Fruit fly (Drosophila melanogaster) whole organism, embryonic: ENCODE results near the gene Spn28B.
A peak's percentile ranks its signal among the peaks of the same experiment; 100 is the strongest.

Source experiments
- Adf1 ChIP-seq: fragments of 200-800 bp; sonication (Bioruptor generic); IDR thresholded peaks from 2 replicates; pipeline ENCODE4 v1.3.6; 2022; ENCODE audit warnings: missing biosample characterization, missing genetic modification characterization
- Antp ChIP-seq: fragments of 200-800 bp; sonication (Bioruptor generic); optimal IDR thresholded peaks from 3 replicates; lab custom pipeline; 2016; ENCODE audit warnings: missing biosample characterization, missing genetic modification characterization
- CG10274 ChIP-seq: fragments of 200-800 bp; sonication (Bioruptor generic); optimal IDR thresholded peaks from 3 replicates; lab custom pipeline; 2017; ENCODE audit warnings: missing biosample characterization, mild to moderate bottlenecking, missing genetic modification characterization
- CG10654 ChIP-seq: fragments of 200-800 bp; sonication (Bioruptor generic); optimal IDR thresholded peaks from 2 replicates; lab custom pipeline; 2016; ENCODE audit warnings: missing biosample characterization, missing genetic modification characterization
- CG11695 ChIP-seq: fragments of 200-800 bp; sonication (Bioruptor generic); IDR thresholded peaks from 3 replicates; pipeline ENCODE4 v1.3.6; 2022; ENCODE audit warnings: missing biosample characterization, missing genetic modification characterization
- CG11696 ChIP-seq: fragments of 200-800 bp; sonication (Bioruptor generic); IDR thresholded peaks from 2 replicates; pipeline ENCODE4 v1.3.6; 2022; ENCODE audit warnings: missing biosample characterization, missing genetic modification characterization
- CG12071 ChIP-seq: fragments of 200-800 bp; sonication (Bioruptor generic); optimal IDR thresholded peaks from 3 replicates; lab custom pipeline; 2018; ENCODE audit warnings: missing biosample characterization, mild to moderate bottlenecking, missing genetic modification characterization
- CG12155 ChIP-seq: fragments of 200-800 bp; sonication (Bioruptor generic); optimal IDR thresholded peaks from 3 replicates; lab custom pipeline; 2016; ENCODE audit warnings: missing biosample characterization, missing genetic modification characterization
- CG13424 ChIP-seq: fragments of 200-800 bp; sonication (Bioruptor generic); optimal IDR thresholded peaks from 2 replicates; lab custom pipeline; 2019; ENCODE audit warnings: missing biosample characterization, mild to moderate bottlenecking, missing genetic modification characterization, moderate library complexity
- CG13894 ChIP-seq: fragments of 200-800 bp; sonication (Bioruptor generic); optimal IDR thresholded peaks from 3 replicates; lab custom pipeline; 2018; ENCODE audit warnings: missing biosample characterization, mild to moderate bottlenecking, missing genetic modification characterization, moderate library complexity
- CG14050 ChIP-seq: fragments of 200-800 bp; sonication (Bioruptor generic); IDR thresholded peaks from 3 replicates; pipeline ENCODE4 v1.3.6; 2022; ENCODE audit warnings: missing biosample characterization, missing genetic modification characterization
- CG1603 ChIP-seq: fragments of 200-800 bp; sonication (Bioruptor generic); optimal IDR thresholded peaks from 2 replicates; lab custom pipeline; 2019; ENCODE audit warnings: missing biosample characterization, mild to moderate bottlenecking, missing genetic modification characterization, moderate library complexity
- CG2129 ChIP-seq: fragments of 200-800 bp; sonication (Bioruptor generic); IDR thresholded peaks from 2 replicates; pipeline ENCODE4 v1.3.6; 2022; ENCODE audit warnings: missing biosample characterization, missing genetic modification characterization; ENCODE audit not compliant: partially characterized antibody
- CG2875 ChIP-seq: fragments of 200-800 bp; sonication (Bioruptor generic); optimal IDR thresholded peaks from 2 replicates; lab custom pipeline; 2017; ENCODE audit warnings: missing biosample characterization, mild to moderate bottlenecking, missing genetic modification characterization, missing genetic modification reagents
- CG2889 ChIP-seq: fragments of 200-800 bp; sonication (Bioruptor generic); IDR thresholded peaks from 3 replicates; pipeline ENCODE4 v1.3.6; 2022; ENCODE audit warnings: missing biosample characterization, missing genetic modification characterization
- CG31224 ChIP-seq: fragments of 200-800 bp; sonication (Bioruptor generic); IDR thresholded peaks from 2 replicates; pipeline ENCODE4 v1.3.6; 2022; ENCODE audit warnings: missing biosample characterization, missing genetic modification characterization
- CG4424 ChIP-seq: fragments of 200-800 bp; sonication (Bioruptor generic); optimal IDR thresholded peaks from 3 replicates; lab custom pipeline; 2016; ENCODE audit warnings: missing biosample characterization, missing genetic modification characterization
- CG6791 ChIP-seq: fragments of 200-800 bp; sonication (Bioruptor generic); IDR thresholded peaks from 3 replicates; pipeline ENCODE4 v1.3.6; 2022; ENCODE audit warnings: missing biosample characterization, missing genetic modification characterization; ENCODE audit not compliant: partially characterized antibody
- CG7786 ChIP-seq: fragments of 200-800 bp; sonication (Bioruptor generic); optimal IDR thresholded peaks from 2 replicates; lab custom pipeline; 2016; ENCODE audit warnings: missing biosample characterization, missing genetic modification characterization
- CTCF ChIP-seq: fragments of 200-800 bp; sonication (Bioruptor generic); optimal IDR thresholded peaks from 2 replicates; lab custom pipeline; 2017; ENCODE audit warnings: missing biosample characterization, mild to moderate bottlenecking, missing genetic modification characterization, moderate library complexity
- Chrac-16 ChIP-seq: fragments of 200-800 bp; sonication (Bioruptor generic); optimal IDR thresholded peaks from 3 replicates; lab custom pipeline; 2016; ENCODE audit warnings: missing biosample characterization, missing genetic modification characterization
- Dll ChIP-seq: fragments of 200-800 bp; sonication (Bioruptor generic); IDR thresholded peaks from 4 replicates; pipeline ENCODE4 v1.3.6; 2022; ENCODE audit warnings: missing biosample characterization, missing genetic modification characterization; ENCODE audit not compliant: partially characterized antibody
- Doc2 ChIP-seq: fragments of 200-800 bp; sonication (Bioruptor generic); IDR thresholded peaks from 2 replicates; pipeline ENCODE4 v1.3.6; 2022; ENCODE audit warnings: missing biosample characterization, missing genetic modification characterization
- Ets65A ChIP-seq: fragments of 200-800 bp; sonication (Bioruptor generic); peaks from one replicate; lab custom pipeline; 2016; ENCODE audit warnings: missing biosample characterization, missing genetic modification characterization
- Ets97D ChIP-seq: fragments of 200-800 bp; sonication (Bioruptor generic); optimal IDR thresholded peaks from 3 replicates; lab custom pipeline; 2016; ENCODE audit warnings: missing biosample characterization, missing genetic modification characterization
- HLH4C ChIP-seq: fragments of 200-800 bp; sonication (Bioruptor generic); IDR thresholded peaks from 3 replicates; pipeline ENCODE4 v1.3.6; 2022; ENCODE audit warnings: missing biosample characterization, missing genetic modification characterization; ENCODE audit not compliant: partially characterized antibody
- Hmx ChIP-seq: fragments of 200-800 bp; sonication (Bioruptor generic); optimal IDR thresholded peaks from 2 replicates; lab custom pipeline; 2016; ENCODE audit warnings: missing biosample characterization, missing genetic modification characterization
- Lim3 ChIP-seq: fragments of 200-800 bp; sonication (Bioruptor generic); IDR thresholded peaks from 2 replicates; pipeline ENCODE4 v1.3.6; 2022; ENCODE audit warnings: missing biosample characterization, missing genetic modification characterization
- MTF-1 ChIP-seq: fragments of 200-800 bp; sonication (Bioruptor generic); optimal IDR thresholded peaks from 2 replicates; lab custom pipeline; 2018; ENCODE audit warnings: missing biosample characterization, mild to moderate bottlenecking, missing genetic modification characterization, borderline replicate concordance
- Mad ChIP-seq: fragments of 200-800 bp; sonication (Bioruptor generic); optimal IDR thresholded peaks from 2 replicates; lab custom pipeline; 2016; ENCODE audit warnings: missing biosample characterization, missing genetic modification characterization
- Sin3A ChIP-seq: fragments of >200 bp; optimal IDR thresholded peaks from 2 replicates; lab custom pipeline; 2018
- ase ChIP-seq: fragments of 200-800 bp; sonication (Bioruptor generic); IDR thresholded peaks from 3 replicates; pipeline ENCODE4 v1.3.6; 2022; ENCODE audit warnings: missing biosample characterization, missing genetic modification characterization
- bbx ChIP-seq: fragments of 200-800 bp; sonication (Bioruptor generic); IDR thresholded peaks from 2 replicates; pipeline ENCODE4 v1.3.6; 2022; ENCODE audit warnings: missing biosample characterization, missing genetic modification characterization; ENCODE audit not compliant: partially characterized antibody
- da ChIP-seq: fragments of 200-800 bp; sonication (Bioruptor generic); optimal IDR thresholded peaks from 2 replicates; lab custom pipeline; 2016; ENCODE audit warnings: missing biosample characterization, missing genetic modification characterization
- disco-r ChIP-seq: fragments of 200-800 bp; sonication (Bioruptor generic); optimal IDR thresholded peaks from 2 replicates; lab custom pipeline; 2016; ENCODE audit warnings: missing biosample characterization, missing genetic modification characterization
- dm ChIP-seq: fragments of 200-800 bp; sonication (Bioruptor generic); optimal IDR thresholded peaks from 3 replicates; lab custom pipeline; 2016; ENCODE audit warnings: missing biosample characterization, missing genetic modification characterization
- en ChIP-seq: fragments of 200-800 bp; sonication (Bioruptor generic); optimal IDR thresholded peaks from 2 replicates; lab custom pipeline; 2016; ENCODE audit warnings: missing biosample characterization, missing genetic modification characterization
- fd102C ChIP-seq: fragments of 200-800 bp; sonication (Bioruptor generic); optimal IDR thresholded peaks from 2 replicates; lab custom pipeline; 2018; ENCODE audit warnings: missing biosample characterization, mild to moderate bottlenecking, missing genetic modification characterization, moderate library complexity
- gfzf ChIP-seq: fragments of 200-800 bp; sonication (Bioruptor generic); optimal IDR thresholded peaks from 2 replicates; lab custom pipeline; 2016; ENCODE audit warnings: missing biosample characterization, mild to moderate bottlenecking, missing genetic modification characterization, moderate library complexity
- knrl ChIP-seq: fragments of 200-800 bp; sonication (Bioruptor generic); IDR thresholded peaks from 3 replicates; pipeline ENCODE4 v1.3.6; 2022; ENCODE audit warnings: missing biosample characterization, missing genetic modification characterization; ENCODE audit not compliant: partially characterized antibody
- lmd ChIP-seq: fragments of 200-800 bp; sonication (Bioruptor generic); IDR thresholded peaks from 2 replicates; pipeline ENCODE4 v1.3.6; 2022; ENCODE audit warnings: missing biosample characterization, missing genetic modification characterization
- luna ChIP-seq: fragments of 200-800 bp; sonication (Bioruptor generic); optimal IDR thresholded peaks from 2 replicates; lab custom pipeline; 2016; ENCODE audit warnings: missing biosample characterization, missing genetic modification characterization
- maf-S ChIP-seq: fragments of 200-800 bp; sonication (Bioruptor generic); optimal IDR thresholded peaks from 2 replicates; lab custom pipeline; 2016; ENCODE audit warnings: missing biosample characterization, missing genetic modification characterization
- nom ChIP-seq: fragments of 200-800 bp; sonication (Bioruptor generic); optimal IDR thresholded peaks from 2 replicates; lab custom pipeline; 2017; ENCODE audit warnings: missing biosample characterization, missing genetic modification characterization, mild to moderate bottlenecking, moderate library complexity, missing genetic modification reagents
- odd ChIP-seq: fragments of 200-800 bp; sonication (Bioruptor generic); optimal IDR thresholded peaks from 2 replicates; lab custom pipeline; 2017; ENCODE audit warnings: missing biosample characterization, mild to moderate bottlenecking, missing genetic modification characterization
- pan ChIP-seq, 4 experiments: fragments of >200 bp in 3 of 4; fragments of 200-800 bp in 1 of 4; sonication (Bioruptor generic) in 1 of 4; optimal IDR thresholded peaks in 3 of 4; IDR thresholded peaks in 1 of 4; 2 replicates each; pipeline versions ENCODE4 v1.3.6 to Lab custom; 2017 to 2022; ENCODE audit warnings: missing biosample characterization in 2 of 4, missing genetic modification characterization in 2 of 4, mixed read lengths in 1 of 4
- sisA ChIP-seq: fragments of 200-800 bp; sonication (Bioruptor generic); IDR thresholded peaks from 2 replicates; pipeline ENCODE4 v1.3.6; 2022; ENCODE audit warnings: missing biosample characterization, missing genetic modification characterization
- slbo ChIP-seq: fragments of 200-800 bp; sonication (Bioruptor generic); IDR thresholded peaks from 2 replicates; pipeline ENCODE4 v1.3.6; 2022; ENCODE audit warnings: missing biosample characterization, missing genetic modification characterization
- so ChIP-seq: fragments of 200-800 bp; sonication (Bioruptor generic); IDR thresholded peaks from 3 replicates; pipeline ENCODE4 v1.3.6; 2022; ENCODE audit warnings: missing biosample characterization, missing genetic modification characterization
- tio ChIP-seq: fragments of 200-800 bp; sonication (Bioruptor generic); optimal IDR thresholded peaks from 2 replicates; lab custom pipeline; 2017; ENCODE audit warnings: missing biosample characterization, missing genetic modification characterization, inconsistent platforms
- usp ChIP-seq: fragments of >200 bp; optimal IDR thresholded peaks from 2 replicates; lab custom pipeline; 2017; ENCODE audit warnings: missing biosample characterization, missing genetic modification characterization

The Spn28B gene

DNA sequence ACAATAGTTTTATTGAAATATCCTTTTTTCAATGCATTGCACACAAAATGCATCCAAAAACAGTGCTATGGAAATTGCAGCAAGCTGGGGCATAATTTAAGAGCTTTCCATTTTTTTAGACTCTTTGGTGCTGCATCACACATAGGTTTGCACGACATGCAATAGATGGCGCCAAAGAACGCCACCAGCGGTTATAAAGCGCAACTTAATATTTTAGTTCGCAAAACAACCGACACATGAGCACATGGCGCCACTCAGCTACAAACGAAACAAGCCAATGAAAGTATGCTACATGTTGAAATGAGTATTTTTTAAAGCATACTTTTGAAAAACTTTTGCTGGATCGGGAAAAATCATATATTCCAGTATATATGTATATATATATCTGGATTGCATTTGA is 46.8 kb upstream of the Spn28B start (continued):
- TF ChIP-seq bbx (GFP tag; lab: Robert Waterston, UW) = peak; percentile 66
- peak; percentile 85; the same call in 2 of the 3 replicates for TF ChIP-seq ase (GFP tag; lab: Robert Waterston, UW)
- TF ChIP-seq CG10654 = peak; percentile 69
- peak; percentile 96 for TF ChIP-seq Ets65A (GFP tag; lab: Kevin White, UChicago)
- peak; percentile 72 for TF ChIP-seq CG12071
- peak; percentile 68 for TF ChIP-seq fd102C (GFP tag; lab: Kevin White, UChicago)
- TF ChIP-seq CG6791 = peak; percentile 59; the same call in 1 of the 3 replicates
- peak; percentile 89 for TF ChIP-seq CG1603 (tag; lab: Kevin White, UChicago)
- TF ChIP-seq Ets97D (GFP tag; lab: Kevin White, UChicago) = peak; percentile 50
- TF ChIP-seq Hmx (GFP tag; lab: Kevin White, UChicago) = no peak
- TF ChIP-seq CTCF = peak; percentile 100
- TF ChIP-seq Antp (GFP tag; lab: Kevin White, UChicago) = peak; percentile 81
- peak; percentile 52; the same call in 1 of the 3 replicates for TF ChIP-seq CG2889 (GFP tag; lab: Robert Waterston, UW)
- peak; percentile 58 for TF ChIP-seq nom
- TF ChIP-seq CG13894 (tag; lab: Kevin White, UChicago) = peak; percentile 73
- TF ChIP-seq CG10274 (GFP tag; lab: Kevin White, UChicago) = peak; percentile 18
- no peak for TF ChIP-seq CG11696 (GFP tag; lab: Robert Waterston, UW)
- peak; percentile 48 for TF ChIP-seq tio (GFP tag; lab: Kevin White, UChicago)
- peak; percentile 83 for TF ChIP-seq CG4424 (GFP tag; lab: Kevin White, UChicago)
- TF ChIP-seq so = peak; percentile 66; the same call in 2 of the 3 replicates
- no peak for TF ChIP-seq CG2129 (GFP tag; lab: Robert Waterston, UW)
- peak; percentile 36; the same call in 1 of the 3 replicates for TF ChIP-seq CG11695
- peak; percentile 10 for TF ChIP-seq gfzf (GFP tag; lab: Kevin White, UChicago)
- TF ChIP-seq CG2875 (GFP tag; lab: Kevin White, UChicago) = peak; percentile 83
- no peak; the same call in 2 of the 3 replicates for TF ChIP-seq knrl (GFP tag; lab: Robert Waterston, UW)
- peak; percentile 26; the same call in 2 of the 3 replicates for TF ChIP-seq CG14050
- TF ChIP-seq Sin3A = no peak
- TF ChIP-seq CG12155 (GFP tag; lab: Kevin White, UChicago) = peak; percentile 63
- TF ChIP-seq luna (GFP tag; lab: Kevin White, UChicago) = peak; percentile 10
- TF ChIP-seq CG13424 (tag; lab: Kevin White, UChicago) = peak; percentile 66
- TF ChIP-seq maf-S = peak; percentile 80
- TF ChIP-seq sisA (GFP tag; lab: Robert Waterston, UW) = peak; percentile 80
- no peak; the same call in 1 of the 2 replicates for TF ChIP-seq Adf1 (GFP tag; lab: Robert Waterston, UW)
- TF ChIP-seq odd (GFP tag; lab: Kevin White, UChicago) = peak; percentile 13
- peak; percentile 20; the same call in 1 of the 2 replicates for TF ChIP-seq CG31224 (GFP tag; lab: Robert Waterston, UW)
- TF ChIP-seq Dll = no peak
- TF ChIP-seq MTF-1 (GFP tag; lab: Kevin White, UChicago) = peak; percentile 93
- TF ChIP-seq pan (optimal IDR thresholded peaks at IDR 0.05; lab: Kevin White, UChicago) = no peak
- TF ChIP-seq pan (GFP tag; optimal IDR thresholded peaks at IDR 0.05 in 1 of 2, IDR thresholded peaks at IDR 0.05 in 1 of 2) = peak in 1 of 2 experiments; percentile 85
- peak; percentile 93 for TF ChIP-seq Chrac-16 (GFP tag; lab: Kevin White, UChicago)
- TF ChIP-seq en (GFP tag; lab: Kevin White, UChicago) = peak; percentile 71
- peak; percentile 78 for TF ChIP-seq Mad
- no peak for TF ChIP-seq usp (GFP tag; lab: Kevin White, UChicago)
- no peak for TF ChIP-seq Lim3 (GFP tag; lab: Robert Waterston, UW)
- TF ChIP-seq HLH4C (GFP tag; lab: Robert Waterston, UW) = no peak
- TF ChIP-seq Doc2 (GFP tag; lab: Robert Waterston, UW) = 0 out of 2 replicates have a peak, but pooled peaks have one; percentile 7
- peak; percentile 91 for TF ChIP-seq slbo (GFP tag; lab: Robert Waterston, UW)
- TF ChIP-seq da = peak; percentile 42
- peak; percentile 69 for TF ChIP-seq dm (GFP tag; lab: Kevin White, UChicago)
- TF ChIP-seq CG7786 = peak; percentile 66
- peak; percentile 50 for TF ChIP-seq disco-r
- peak; percentile 82 for TF ChIP-seq lmd (GFP tag; lab: Robert Waterston, UW)
